Worm (Caenorhabditis elegans): Measurements from ENCODE around the gene col-43.

ce11 chrV:8044957-8045356 lies 5.8 kb downstream of the col-43 start:
- no peak for TF ChIP-seq W03F9.2 (tag; optimal IDR thresholded peaks at IDR 0.05)
- no peak for TF ChIP-seq him-1 (tag; optimal IDR thresholded peaks at IDR 0.05)
- no peak for TF ChIP-seq dao-5 (tag; optimal IDR thresholded peaks at IDR 0.05)
